Worm (Caenorhabditis elegans): ENCODE results near the gene F25B5.6.

ce11 chrIII:5992913-5993312 is 44.4 kb upstream of the F25B5.6 start, which contains the start of gene T04C9.1:
- no peak for TF ChIP-seq ref-1 (GFP tag; conservative IDR thresholded peaks at IDR 0.05)
- no peak for TF ChIP-seq med-1 (GFP tag; optimal IDR thresholded peaks at IDR 0.05; ENCODE audit: insufficient read depth)
- TF ChIP-seq flt-1 (GFP tag; IDR thresholded peaks at IDR 0.05) = no peak
- no peak for TF ChIP-seq cog-1 (tag; optimal IDR thresholded peaks at IDR 0.05)
- no peak for TF ChIP-seq ztf-23 (GFP tag; IDR thresholded peaks at IDR 0.05)
- TF ChIP-seq klf-2 (GFP tag; conservative IDR thresholded peaks at IDR 0.05) = no peak
- TF ChIP-seq T22C8.4 (GFP tag; IDR thresholded peaks at IDR 0.05) = no peak

All from whole organism, midembryonic.